Worm (Caenorhabditis elegans): ENCODE data around the gene rnf-5.

rnf-5 gene

DNA sequence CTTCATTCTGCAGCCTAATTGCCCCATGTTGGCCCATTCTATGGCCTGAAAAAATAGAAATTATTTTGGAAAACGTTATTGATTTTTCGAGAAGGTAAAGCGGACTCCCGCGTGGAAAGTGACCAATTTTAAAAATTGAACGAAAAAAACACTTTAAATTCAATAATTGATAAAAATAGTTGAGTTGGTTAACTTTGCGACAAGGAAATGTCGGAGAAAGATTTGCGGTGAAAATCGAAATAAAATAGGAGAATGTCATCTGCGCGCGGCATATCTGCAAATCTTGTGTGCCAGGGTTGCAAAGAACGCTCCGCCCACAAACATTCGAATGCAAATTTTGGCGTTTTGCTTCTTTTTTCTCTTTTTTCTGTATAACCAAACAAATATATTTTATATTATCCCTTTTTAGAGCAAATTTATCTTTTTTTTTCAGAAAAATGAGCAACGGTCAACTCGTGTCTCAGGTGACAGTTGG lies 4.3 kb upstream of the rnf-5 start, which contains the start of the genes rnf-121 and C16C10.4 (continued):
- no peak for TF ChIP-seq Y53F4B.3 (GFP tag; IDR thresholded peaks at IDR 0.05)
- peak; percentile 56 for TF ChIP-seq rpc-1 (optimal IDR thresholded peaks at IDR 0.05)
- TF ChIP-seq rpc-1 (tag; optimal IDR thresholded peaks at IDR 0.05): no peak
- no peak for TF ChIP-seq bed-2 (GFP tag; IDR thresholded peaks at IDR 0.05)
- TF ChIP-seq pha-4 (tag; optimal IDR thresholded peaks at IDR 0.05): no peak
- TF ChIP-seq F49E8.2 (tag; optimal IDR thresholded peaks at IDR 0.05; ENCODE audit: insufficient read depth): peak; percentile 63
- peak; percentile 29 for TF ChIP-seq F52B5.7 (tag; optimal IDR thresholded peaks at IDR 0.05)
- TF ChIP-seq madf-8 (GFP tag; conservative IDR thresholded peaks at IDR 0.05): peak; percentile 38
- TF ChIP-seq chd-7 (tag; optimal IDR thresholded peaks at IDR 0.05): no peak
- TF ChIP-seq ZK185.1 (tag; optimal IDR thresholded peaks at IDR 0.05; ENCODE audit: poor library complexity, severe bottlenecking): peak; percentile 86
- TF ChIP-seq athp-1 (tag; optimal IDR thresholded peaks at IDR 0.05): peak; percentile 40
- TF ChIP-seq C06A6.2 (GFP tag; conservative IDR thresholded peaks at IDR 0.05): peak; percentile 44; the same call in 1 of the 2 replicates
- TF ChIP-seq die-1 (tag; optimal IDR thresholded peaks at IDR 0.05): peak; percentile 50
- no peak for TF ChIP-seq ztf-3 (GFP tag; optimal IDR thresholded peaks at IDR 0.05)
- no peak for TF ChIP-seq egl-18 (GFP tag; IDR thresholded peaks at IDR 0.05)
- TF ChIP-seq tbp1 (GFP tag; optimal IDR thresholded peaks at IDR 0.05): peak; percentile 45
- no peak for TF ChIP-seq aptf-2 (GFP tag; conservative IDR thresholded peaks at IDR 0.05)
- no peak for TF ChIP-seq aptf-3 (GFP tag; IDR thresholded peaks at IDR 0.05)
- no peak for TF ChIP-seq egrh-3 (GFP tag; IDR thresholded peaks at IDR 0.05)
- TF ChIP-seq hmg-20 (GFP tag; IDR thresholded peaks at IDR 0.05): no peak
- no peak for TF ChIP-seq dpl-1 (GFP tag; optimal IDR thresholded peaks at IDR 0.05)
- TF ChIP-seq madf-10 (tag; optimal IDR thresholded peaks at IDR 0.05): peak; percentile 45
- TF ChIP-seq hlh-12 (tag; optimal IDR thresholded peaks at IDR 0.05): no peak
- TF ChIP-seq F39B2.1 (GFP tag; IDR thresholded peaks at IDR 0.05): no peak
- TF ChIP-seq egl-44 (GFP tag; IDR thresholded peaks at IDR 0.05): no peak
- TF ChIP-seq lin-26 (GFP tag; IDR thresholded peaks at IDR 0.05): peak; percentile 49; the same call in 1 of the 2 replicates
- peak; percentile 61; the same call in 1 of the 2 replicates for TF ChIP-seq D2030.7 (GFP tag; IDR thresholded peaks at IDR 0.05)
- peak; percentile 71 for TF ChIP-seq snpc-1.3 (tag; optimal IDR thresholded peaks at IDR 0.05; ENCODE audit: insufficient read depth)
- TF ChIP-seq let-607 (tag; optimal IDR thresholded peaks at IDR 0.05): peak in 1 of 2 experiments; percentile 42
- TF ChIP-seq mcd-1 (GFP tag; IDR thresholded peaks at IDR 0.05): peak; percentile 75
- TF ChIP-seq hlh-26 (GFP tag; conservative IDR thresholded peaks at IDR 0.05): no peak
- TF ChIP-seq F55B11.4 (tag; optimal IDR thresholded peaks at IDR 0.05; ENCODE audit: borderline replicate concordance, insufficient read depth): no peak
- no peak for TF ChIP-seq sea-2 (GFP tag; IDR thresholded peaks at IDR 0.05)
- TF ChIP-seq Y95B8A.8 (GFP tag; IDR thresholded peaks at IDR 0.05): no peak
- peak; percentile 1 for TF ChIP-seq nhr-80 (tag; optimal IDR thresholded peaks at IDR 0.05)
- TF ChIP-seq sdz-38 (tag; optimal IDR thresholded peaks at IDR 0.05): no peak
- TF ChIP-seq hrde-1 (tag; optimal IDR thresholded peaks at IDR 0.05; ENCODE audit: borderline replicate concordance): peak; percentile 66
- TF ChIP-seq ztf-18 (tag; optimal IDR thresholded peaks at IDR 0.05): peak; percentile 46
- TF ChIP-seq tbx-9 (tag; optimal IDR thresholded peaks at IDR 0.05; ENCODE audit: borderline replicate concordance): no peak
- peak; percentile 46 for TF ChIP-seq lin-40 (tag; optimal IDR thresholded peaks at IDR 0.05)
- peak; percentile 5 for TF ChIP-seq snpc-4 (GFP tag; optimal IDR thresholded peaks at IDR 0.05)
- peak in 2 of 4 experiments; percentile 28 to 54 for TF ChIP-seq snpc-4 (tag; optimal IDR thresholded peaks at IDR 0.05)
- peak; percentile 73 for TF ChIP-seq unc-130 (GFP tag; optimal IDR thresholded peaks at IDR 0.05)
- TF ChIP-seq nhr-179 (tag; optimal IDR thresholded peaks at IDR 0.05): no peak
- TF ChIP-seq mes-4 (tag; optimal IDR thresholded peaks at IDR 0.05): no peak
- no peak for TF ChIP-seq F37B4.10 (GFP tag; IDR thresholded peaks at IDR 0.05)
- peak; percentile 60; the same call in 1 of the 2 replicates for TF ChIP-seq ekl-4 (GFP tag; IDR thresholded peaks at IDR 0.05)
- peak; percentile 77; the same call in 1 of the 2 replicates for TF ChIP-seq nfyb-1 (GFP tag; IDR thresholded peaks at IDR 0.05)
- no peak for TF ChIP-seq nhr-120 (GFP tag; IDR thresholded peaks at IDR 0.05)

All from whole organism, young adult.